Worm (Caenorhabditis elegans) whole organism, L2 larva: ENCODE measurements around the gene pmk-3.

ENCODE experiments used
- C34F6.9 ChIP-seq: fragments of 150-350 bp; optimal IDR thresholded peaks from 2 replicates; lab custom pipeline; 2014; ENCODE audit warnings: missing biosample characterization, missing genetic modification characterization
- F13H6.1 ChIP-seq: sonication (generic microtip); optimal IDR thresholded peaks from 2 replicates; lab custom pipeline; 2016; ENCODE audit warnings: missing genetic modification characterization, missing compliant biosample characterization
- ZK546.5 ChIP-seq: sonication (generic microtip); optimal IDR thresholded peaks from 2 replicates; lab custom pipeline; 2017; ENCODE audit warnings: missing biosample characterization, missing genetic modification characterization
- alr-1 ChIP-seq: fragments of 150-350 bp; optimal IDR thresholded peaks from 2 replicates; lab custom pipeline; 2014; ENCODE audit warnings: missing biosample characterization, missing genetic modification characterization
- aly-2 ChIP-seq: fragments of 150-350 bp; optimal IDR thresholded peaks from 2 replicates; lab custom pipeline; 2014; ENCODE audit warnings: missing biosample characterization, missing genetic modification characterization
- blmp-1 ChIP-seq: sonication (generic microtip); optimal IDR thresholded peaks from 2 replicates; lab custom pipeline; 2017; ENCODE audit warnings: missing genetic modification characterization, mild to moderate bottlenecking, missing compliant biosample characterization, antibody characterized with exemption, moderate library complexity; ENCODE audit not compliant: insufficient read depth
- ceh-16 ChIP-seq: fragments of 150-350 bp; optimal IDR thresholded peaks from 2 replicates; lab custom pipeline; 2014; ENCODE audit warnings: missing biosample characterization, missing genetic modification characterization
- ceh-82 ChIP-seq: fragments of 150-350 bp; optimal IDR thresholded peaks from 2 replicates; lab custom pipeline; 2014; ENCODE audit warnings: missing biosample characterization, missing genetic modification characterization
- crh-2 ChIP-seq: sonication (generic microtip); optimal IDR thresholded peaks from 2 replicates; lab custom pipeline; 2017; ENCODE audit warnings: missing biosample characterization, missing genetic modification characterization
- dmd-4 ChIP-seq: sonication (generic microtip); optimal IDR thresholded peaks from 2 replicates; lab custom pipeline; 2017; ENCODE audit warnings: missing biosample characterization, missing genetic modification characterization
- egl-27 ChIP-seq: sonication (generic microtip); optimal IDR thresholded peaks from 3 replicates; lab custom pipeline; 2017; ENCODE audit warnings: missing biosample characterization, missing genetic modification reagents, missing genetic modification characterization
- elt-1 ChIP-seq: fragments of 150-350 bp; optimal IDR thresholded peaks from 2 replicates; lab custom pipeline; 2014; ENCODE audit warnings: missing biosample characterization, missing genetic modification characterization
- elt-3 ChIP-seq: sonication (generic microtip); optimal IDR thresholded peaks from 2 replicates; lab custom pipeline; 2017; ENCODE audit warnings: missing biosample characterization, missing genetic modification characterization
- fos-1 ChIP-seq: fragments of 150-350 bp; optimal IDR thresholded peaks from 2 replicates; lab custom pipeline; 2014; ENCODE audit warnings: missing biosample characterization, missing genetic modification characterization
- gmeb-1 ChIP-seq: fragments of 150-350 bp; optimal IDR thresholded peaks from 2 replicates; lab custom pipeline; 2014; ENCODE audit warnings: missing biosample characterization, missing genetic modification characterization
- lin-11 ChIP-seq: fragments of 150-350 bp; sonication (generic microtip); optimal IDR thresholded peaks from 2 replicates; lab custom pipeline; 2014; ENCODE audit warnings: missing biosample characterization, missing genetic modification characterization, inconsistent platforms, mixed read lengths
- lin-13 ChIP-seq: fragments of 150-350 bp; optimal IDR thresholded peaks from 2 replicates; lab custom pipeline; 2014; ENCODE audit warnings: missing biosample characterization, missing genetic modification reagents, missing genetic modification characterization
- lin-39 ChIP-seq: fragments of 150-350 bp; optimal IDR thresholded peaks from 2 replicates; lab custom pipeline; 2014; ENCODE audit warnings: missing biosample characterization, missing genetic modification reagents, missing genetic modification characterization
- lsy-2 ChIP-seq, 2 experiments: fragments of 150-350 bp in 1 of 2; sonication (generic microtip) in 1 of 2; optimal IDR thresholded peaks; 2 replicates each; lab custom pipeline; 2014 to 2017; ENCODE audit warnings: missing biosample characterization in 2 of 2, missing genetic modification characterization in 2 of 2
- mab-5 ChIP-seq: fragments of 150-350 bp; optimal IDR thresholded peaks from 2 replicates; lab custom pipeline; 2014; ENCODE audit warnings: missing biosample characterization, missing genetic modification characterization
- mbf-1 ChIP-seq: sonication (generic microtip); optimal IDR thresholded peaks from 2 replicates; lab custom pipeline; 2017; ENCODE audit warnings: missing biosample characterization, missing genetic modification characterization
- mdl-1 ChIP-seq, 2 experiments: fragments of 150-350 bp in 1 of 2; sonication (generic microtip) in 1 of 2; optimal IDR thresholded peaks; 2 replicates each; lab custom pipeline; 2017; ENCODE audit warnings: missing biosample characterization in 2 of 2, missing genetic modification characterization in 2 of 2
- nhr-10 ChIP-seq: sonication (generic microtip); optimal IDR thresholded peaks from 2 replicates; lab custom pipeline; 2017; ENCODE audit warnings: missing biosample characterization, missing genetic modification characterization
- nhr-11 ChIP-seq: fragments of 150-350 bp; optimal IDR thresholded peaks from 2 replicates; lab custom pipeline; 2014; ENCODE audit warnings: missing biosample characterization, missing genetic modification characterization
- nhr-12 ChIP-seq: fragments of 150-350 bp; optimal IDR thresholded peaks from 2 replicates; lab custom pipeline; 2014; ENCODE audit warnings: missing biosample characterization, missing genetic modification characterization
- nhr-129 ChIP-seq: fragments of 150-350 bp; optimal IDR thresholded peaks from 2 replicates; lab custom pipeline; 2014; ENCODE audit warnings: missing biosample characterization, missing genetic modification characterization
- nhr-21 ChIP-seq: fragments of 150-350 bp; optimal IDR thresholded peaks from 2 replicates; lab custom pipeline; 2014; ENCODE audit warnings: missing biosample characterization, missing genetic modification characterization
- nhr-23 ChIP-seq: fragments of 150-350 bp; optimal IDR thresholded peaks from 2 replicates; lab custom pipeline; 2014; ENCODE audit warnings: missing biosample characterization, missing genetic modification reagents, missing genetic modification characterization
- nhr-237 ChIP-seq: fragments of 150-350 bp; optimal IDR thresholded peaks from 2 replicates; lab custom pipeline; 2014; ENCODE audit warnings: missing biosample characterization, missing genetic modification characterization
- nhr-6 ChIP-seq: fragments of 150-350 bp; optimal IDR thresholded peaks from 2 replicates; lab custom pipeline; 2014; ENCODE audit warnings: missing biosample characterization, missing genetic modification characterization
- nhr-77 ChIP-seq: fragments of 150-350 bp; optimal IDR thresholded peaks from 2 replicates; lab custom pipeline; 2014; ENCODE audit warnings: missing biosample characterization, missing genetic modification characterization
- sem-4 ChIP-seq: fragments of 150-350 bp; optimal IDR thresholded peaks from 2 replicates; lab custom pipeline; 2014; ENCODE audit warnings: missing biosample characterization, missing genetic modification reagents, missing genetic modification characterization
- skn-1 ChIP-seq: sonication (generic microtip); optimal IDR thresholded peaks from 2 replicates; lab custom pipeline; 2017; ENCODE audit warnings: missing biosample characterization, missing genetic modification characterization
- sma-3 ChIP-seq: sonication (generic microtip); optimal IDR thresholded peaks from 2 replicates; lab custom pipeline; 2016; ENCODE audit warnings: missing genetic modification reagents, missing genetic modification characterization, missing compliant biosample characterization
- sma-9 ChIP-seq, 2 experiments: fragments of 150-350 bp in 1 of 2; sonication (generic microtip) in 1 of 2; optimal IDR thresholded peaks; 2 replicates each; lab custom pipeline; 2014 to 2016; ENCODE audit warnings: missing genetic modification characterization in 2 of 2, mild to moderate bottlenecking in 1 of 2, missing biosample characterization in 1 of 2, missing compliant biosample characterization in 1 of 2, missing genetic modification reagents in 1 of 2, moderate library complexity in 1 of 2
- snpc-4 ChIP-seq: fragments of 150-350 bp; optimal IDR thresholded peaks from 2 replicates; lab custom pipeline; 2014; ENCODE audit warnings: missing biosample characterization, missing genetic modification characterization
- unc-39 ChIP-seq: fragments of 150-350 bp; optimal IDR thresholded peaks from 2 replicates; lab custom pipeline; 2014; ENCODE audit warnings: missing biosample characterization, missing genetic modification characterization
- unc-55 ChIP-seq: fragments of 150-350 bp; sonication (generic microtip); optimal IDR thresholded peaks from 3 replicates; lab custom pipeline; 2014; ENCODE audit warnings: missing biosample characterization, missing genetic modification reagents, missing genetic modification characterization
- unc-62 ChIP-seq: fragments of 150-350 bp; optimal IDR thresholded peaks from 2 replicates; lab custom pipeline; 2014; ENCODE audit warnings: missing biosample characterization, missing genetic modification reagents, missing genetic modification characterization
- zag-1 ChIP-seq: fragments of 150-350 bp; optimal IDR thresholded peaks from 2 replicates; lab custom pipeline; 2014; ENCODE audit warnings: missing biosample characterization, missing genetic modification characterization
- ztf-1 ChIP-seq: fragments of 200-800 bp; sonication (Bioruptor generic); conservative IDR thresholded peaks from 2 replicates; pipeline ENCODE4 v1.3.6; 2022; ENCODE audit warnings: missing genetic modification characterization, missing compliant biosample characterization
- ztf-11 ChIP-seq: sonication (generic microtip); optimal IDR thresholded peaks from 2 replicates; lab custom pipeline; 2017; ENCODE audit warnings: missing biosample characterization, missing genetic modification characterization

The pmk-3 gene

DNA sequence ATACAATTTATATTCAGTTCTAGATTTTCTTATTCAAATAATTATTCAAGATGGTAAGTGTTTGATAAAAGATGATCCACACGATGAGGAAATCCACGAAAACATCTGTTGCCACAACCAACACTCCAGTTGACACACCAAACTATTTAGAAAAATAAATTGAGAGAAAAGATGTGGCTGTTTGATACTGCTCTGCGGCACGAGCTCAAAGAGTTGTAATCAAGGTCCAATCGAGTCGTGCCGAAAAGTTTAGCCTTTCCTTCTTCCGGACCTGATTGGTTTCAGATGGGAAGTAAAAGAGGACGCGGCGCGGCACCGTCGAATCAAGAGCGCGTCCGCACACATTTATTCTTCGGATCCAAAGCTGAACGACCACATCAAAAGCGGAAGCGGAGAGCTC, 2.5 kb upstream of the pmk-3 start:
- no peak for TF ChIP-seq unc-62 (GFP tag; lab: Kevin White, UChicago)
- no peak for TF ChIP-seq unc-55
- TF ChIP-seq nhr-129 (tag; lab: Kevin White, UChicago) = no peak
- TF ChIP-seq lin-11 (tag; lab: Kevin White, UChicago) = no peak
- no peak for TF ChIP-seq dmd-4
- no peak for TF ChIP-seq ztf-1 (GFP tag; lab: Robert Waterston, UW)
- TF ChIP-seq lin-39 (tag; lab: Kevin White, UChicago) = no peak
- TF ChIP-seq nhr-23 = no peak
- TF ChIP-seq unc-39 (tag; lab: Kevin White, UChicago) = no peak
- no peak for TF ChIP-seq sma-3 (GFP tag; lab: Kevin White, UChicago)
- no peak for TF ChIP-seq nhr-237 (tag; lab: Kevin White, UChicago)
- TF ChIP-seq ztf-11 (tag; lab: Kevin White, UChicago) = no peak
- no peak for TF ChIP-seq F13H6.1 (tag; lab: Kevin White, UChicago)
- TF ChIP-seq skn-1 (tag; lab: Kevin White, UChicago) = no peak
- TF ChIP-seq alr-1 (tag; lab: Kevin White, UChicago) = no peak
- no peak for TF ChIP-seq nhr-77 (tag; lab: Kevin White, UChicago)
- no peak for TF ChIP-seq mdl-1 (tag; optimal IDR thresholded peaks at IDR 0.05; lab: Kevin White, UChicago)
- no peak for TF ChIP-seq nhr-11 (tag; lab: Kevin White, UChicago)
- no peak for TF ChIP-seq snpc-4
- no peak for TF ChIP-seq lin-13 (GFP tag; lab: Kevin White, UChicago)

DNA sequence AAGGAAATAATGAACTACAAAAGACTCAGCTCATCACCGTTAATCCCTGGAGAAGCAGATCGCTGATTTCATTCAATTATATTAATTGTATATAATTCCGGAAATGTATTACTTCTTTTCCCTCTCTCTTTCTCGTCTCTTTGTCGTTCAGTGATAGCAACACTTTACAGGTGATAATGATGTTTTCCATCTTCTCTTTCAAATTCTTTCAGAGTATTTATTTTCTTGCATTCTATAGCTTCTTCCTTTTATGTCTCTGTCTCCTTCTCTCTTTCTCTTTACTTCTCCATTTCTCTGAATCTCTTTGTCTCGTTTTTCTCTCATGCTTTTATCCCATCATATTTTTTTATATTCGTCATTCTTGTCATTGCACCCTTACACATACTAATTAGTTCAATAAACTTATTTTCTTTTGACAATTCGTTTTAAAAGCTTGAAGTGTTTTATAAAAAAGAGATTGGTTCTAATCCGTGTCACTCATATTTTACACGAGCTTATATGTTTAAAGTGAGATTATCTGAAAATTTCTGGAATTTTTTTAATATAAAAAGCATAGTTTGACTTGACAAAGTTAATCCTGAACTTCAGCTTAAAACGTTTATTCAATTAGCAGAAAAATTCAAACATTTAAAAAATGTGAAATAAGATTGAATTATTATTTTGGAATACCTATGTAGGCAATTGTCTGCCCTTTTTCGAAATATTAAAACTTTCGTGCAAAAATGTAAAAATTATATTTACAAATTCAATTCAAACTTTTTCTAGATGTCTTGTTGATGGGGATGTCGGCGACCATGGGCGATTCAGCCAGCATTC, 3.9 kb downstream of the pmk-3 start, which contains the start of gene pmk-2:
pmk-2 (plus strand) TSS at position 766 of the 816 bp plus-strand sequence.
- TF ChIP-seq ceh-82 (tag; lab: Kevin White, UChicago) (no peak), ceh-16 (no peak), lsy-2 (tag; optimal IDR thresholded peaks at IDR 0.05; lab: Kevin White, UChicago) (peak in 1 of 2 experiments; percentile 54), C34F6.9 (tag; lab: Kevin White, UChicago) (peak; percentile 67), snpc-4 (peak; percentile 4), fos-1 (tag; lab: Kevin White, UChicago) (peak; percentile 54), crh-2 (peak; percentile 52), dmd-4 (peak; percentile 47), skn-1 (tag; lab: Kevin White, UChicago) (no peak), lin-13 (GFP tag; lab: Kevin White, UChicago) (peak; percentile 24), unc-55 (peak; percentile 46)

DNA sequence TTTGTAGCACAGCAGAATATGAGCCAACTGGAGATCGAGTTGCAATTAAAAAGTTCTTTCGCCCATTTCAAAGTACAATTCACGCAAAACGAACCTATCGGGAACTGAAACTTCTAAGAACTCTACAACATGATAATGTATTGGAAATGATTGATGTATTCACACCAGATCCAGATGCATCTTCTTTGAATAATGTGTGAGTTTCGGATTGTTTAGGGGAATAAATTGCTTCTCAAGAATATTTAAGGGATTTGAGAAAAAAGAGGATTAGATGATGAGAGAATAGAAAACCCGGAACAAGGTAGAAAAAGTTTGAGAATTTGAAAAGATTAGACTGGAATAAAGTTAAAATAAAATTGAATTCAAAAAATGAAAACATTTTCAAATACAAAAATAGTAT, 5.3 kb downstream of the pmk-3 start:
- no peak for TF ChIP-seq nhr-10 (tag; lab: Kevin White, UChicago)
- peak; percentile 66 for TF ChIP-seq unc-55

DNA sequence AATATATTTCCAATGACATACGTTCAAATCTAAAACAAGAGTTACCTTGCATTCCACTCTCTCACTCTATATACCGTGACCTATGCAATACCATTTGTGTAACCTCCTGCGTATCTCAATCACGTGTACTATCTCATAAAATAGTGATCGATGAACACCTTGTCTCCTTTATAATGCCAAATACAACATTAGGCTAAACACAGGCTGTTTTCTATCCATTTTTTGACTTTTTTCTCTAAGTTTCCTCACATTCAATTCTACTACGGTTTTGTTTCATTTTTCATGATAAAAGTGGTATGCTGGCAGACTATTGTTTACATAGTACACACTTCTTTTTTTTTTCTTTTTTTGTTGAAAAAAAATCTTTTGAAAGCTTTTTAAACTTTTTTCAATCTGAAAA, 7.3 kb downstream of the pmk-3 start:
- TF ChIP-seq elt-3 (tag; lab: Kevin White, UChicago) (no peak), ZK546.5 (tag; lab: Kevin White, UChicago) (no peak), nhr-12 (tag; lab: Kevin White, UChicago) (no peak), nhr-10 (tag; lab: Kevin White, UChicago) (no peak), aly-2 (tag; lab: Kevin White, UChicago) (no peak), blmp-1 (no peak), snpc-4 (no peak), alr-1 (tag; lab: Kevin White, UChicago) (no peak), gmeb-1 (tag; lab: Kevin White, UChicago) (peak; percentile 29), dmd-4 (no peak), elt-1 (no peak), lin-13 (GFP tag; lab: Kevin White, UChicago) (no peak), nhr-21 (tag; lab: Kevin White, UChicago) (peak; percentile 31), unc-62 (GFP tag; lab: Kevin White, UChicago) (no peak), C34F6.9 (tag; lab: Kevin White, UChicago) (peak; percentile 44), unc-55 (no peak), zag-1 (tag; lab: Kevin White, UChicago) (no peak), nhr-77 (tag; lab: Kevin White, UChicago) (no peak), ztf-11 (tag; lab: Kevin White, UChicago) (no peak), lin-11 (tag; lab: Kevin White, UChicago) (no peak), F13H6.1 (tag; lab: Kevin White, UChicago) (peak; percentile 28), lsy-2 (tag; optimal IDR thresholded peaks at IDR 0.05; lab: Kevin White, UChicago) (peak in 1 of 2 experiments; percentile 11), lin-39 (tag; lab: Kevin White, UChicago) (no peak), mbf-1 (tag; lab: Kevin White, UChicago) (no peak), nhr-23 (no peak), sma-9 (GFP tag; optimal IDR thresholded peaks at IDR 0.05; lab: Kevin White, UChicago) (peak; percentile 47), sma-9 (tag; optimal IDR thresholded peaks at IDR 0.05; lab: Kevin White, UChicago) (no peak), sem-4 (no peak), nhr-6 (tag; lab: Kevin White, UChicago) (no peak), ztf-1 (GFP tag; lab: Robert Waterston, UW) (no peak), crh-2 (peak; percentile 53), mab-5 (no peak), egl-27 (tag; lab: Kevin White, UChicago) (no peak), sma-3 (GFP tag; lab: Kevin White, UChicago) (no peak), nhr-237 (tag; lab: Kevin White, UChicago) (no peak), skn-1 (tag; lab: Kevin White, UChicago) (no peak), nhr-129 (tag; lab: Kevin White, UChicago) (peak; percentile 42), mdl-1 (tag; optimal IDR thresholded peaks at IDR 0.05; lab: Kevin White, UChicago) (peak; percentile 60 to 69)
